Worm (Caenorhabditis elegans) whole organism, young adult: ENCODE results near the gene C32B5.18.
"Not testable (repeated sequence)": the region's sequence is repeated elsewhere in the genome, so short reads cannot be mapped to it uniquely, and the experiment has no call there.

Source experiments
- D2030.7 ChIP-seq: fragments of 200-800 bp; sonication (Bioruptor generic); IDR thresholded peaks from 2 replicates; pipeline ENCODE4 v1.3.6; 2022; ENCODE audit warnings: missing genetic modification reagents, missing genetic modification characterization, missing compliant biosample characterization
- F49E8.2 ChIP-seq: sonication (generic microtip); optimal IDR thresholded peaks from 3 replicates; lab custom pipeline; 2017; ENCODE audit warnings: missing genetic modification characterization, mild to moderate bottlenecking, missing compliant biosample characterization, antibody characterized with exemption, moderate library complexity; ENCODE audit not compliant: insufficient read depth
- F57A8.1 ChIP-seq: fragments of 200-800 bp; sonication (Bioruptor generic); optimal IDR thresholded peaks from 2 replicates; lab custom pipeline; 2018; ENCODE audit warnings: mild to moderate bottlenecking, missing genetic modification characterization, moderate library complexity, missing compliant biosample characterization
- F57C9.4 ChIP-seq: sonication (generic microtip); optimal IDR thresholded peaks from 2 replicates; lab custom pipeline; 2017; ENCODE audit warnings: mild to moderate bottlenecking, missing genetic modification characterization, missing compliant biosample characterization
- K12H6.12 ChIP-seq: fragments of 200-800 bp; sonication (Bioruptor generic); optimal IDR thresholded peaks from 2 replicates; lab custom pipeline; 2018; ENCODE audit warnings: mild to moderate bottlenecking, missing genetic modification characterization, missing compliant biosample characterization
- T26A5.8 ChIP-seq: sonication (generic microtip); optimal IDR thresholded peaks from 2 replicates; lab custom pipeline; 2016; ENCODE audit warnings: missing genetic modification characterization, missing compliant biosample characterization
- Y53F4B.3 ChIP-seq: fragments of 200-800 bp; sonication (Bioruptor generic); IDR thresholded peaks from 2 replicates; pipeline ENCODE4 v1.3.6; 2022; ENCODE audit warnings: missing genetic modification reagents, missing genetic modification characterization, missing compliant biosample characterization
- Y67H2A.10 ChIP-seq: fragments of 200-800 bp; sonication (Bioruptor generic); conservative IDR thresholded peaks from 2 replicates; pipeline ENCODE4 v1.3.6; 2022; ENCODE audit warnings: missing genetic modification reagents, missing genetic modification characterization, missing compliant biosample characterization
- akir-1 ChIP-seq: fragments of 200-800 bp; sonication (Bioruptor generic); optimal IDR thresholded peaks from 2 replicates; lab custom pipeline; 2018; ENCODE audit warnings: mild to moderate bottlenecking, missing genetic modification characterization, moderate library complexity, missing compliant biosample characterization
- aptf-2 ChIP-seq: fragments of 200-800 bp; sonication (Bioruptor generic); conservative IDR thresholded peaks from 2 replicates; pipeline ENCODE4 v1.3.6; 2022; ENCODE audit warnings: missing genetic modification reagents, missing genetic modification characterization, missing compliant biosample characterization
- attf-5 ChIP-seq: fragments of 200-800 bp; sonication (Bioruptor generic); optimal IDR thresholded peaks from 2 replicates; lab custom pipeline; 2018; ENCODE audit warnings: mild to moderate bottlenecking, missing genetic modification characterization, missing compliant biosample characterization
- ccch-3 ChIP-seq: fragments of 200-800 bp; sonication (Bioruptor generic); optimal IDR thresholded peaks from 2 replicates; lab custom pipeline; 2018; ENCODE audit warnings: mild to moderate bottlenecking, missing genetic modification characterization, missing compliant biosample characterization
- cebp-1 ChIP-seq, 2 experiments: fragments of 200-800 bp in 1 of 2; sonication (Bioruptor generic) in 1 of 2; sonication (generic microtip) in 1 of 2; IDR thresholded peaks in 1 of 2; optimal IDR thresholded peaks in 1 of 2; 2 replicates each; pipeline versions ENCODE4 v1.3.6 to Lab custom; 2017 to 2022; ENCODE audit warnings: missing compliant biosample characterization in 2 of 2, missing genetic modification characterization in 2 of 2, mild to moderate bottlenecking in 1 of 2, missing genetic modification reagents in 1 of 2, moderate library complexity in 1 of 2
- chd-7 ChIP-seq: sonication (generic microtip); optimal IDR thresholded peaks from 2 replicates; lab custom pipeline; 2016; ENCODE audit warnings: mild to moderate bottlenecking, missing genetic modification characterization, moderate library complexity, missing compliant biosample characterization
- die-1 ChIP-seq: sonication (generic microtip); optimal IDR thresholded peaks from 2 replicates; lab custom pipeline; 2016; ENCODE audit warnings: missing genotype, mild to moderate bottlenecking, missing genetic modification characterization, missing compliant biosample characterization
- egrh-3 ChIP-seq: fragments of 200-800 bp; sonication (Bioruptor generic); IDR thresholded peaks from 2 replicates; pipeline ENCODE4 v1.3.6; 2022; ENCODE audit warnings: missing genetic modification reagents, missing genetic modification characterization, missing compliant biosample characterization
- ets-4 ChIP-seq: fragments of 200-800 bp; sonication (Bioruptor generic); optimal IDR thresholded peaks from 2 replicates; lab custom pipeline; 2018; ENCODE audit warnings: mild to moderate bottlenecking, missing genetic modification characterization, missing compliant biosample characterization
- fkh-3 ChIP-seq: sonication (generic microtip); optimal IDR thresholded peaks from 2 replicates; lab custom pipeline; 2016; ENCODE audit warnings: mild to moderate bottlenecking, missing genetic modification characterization, missing compliant biosample characterization
- gei-17 ChIP-seq: fragments of 200-800 bp; sonication (Bioruptor generic); optimal IDR thresholded peaks from 2 replicates; lab custom pipeline; 2018; ENCODE audit warnings: mild to moderate bottlenecking, missing genetic modification characterization, missing compliant biosample characterization
- hmg-1.2 ChIP-seq: fragments of 200-800 bp; sonication (Bioruptor generic); IDR thresholded peaks from 2 replicates; pipeline ENCODE4 v1.3.6; 2022; ENCODE audit warnings: missing genetic modification reagents, missing genetic modification characterization, missing compliant biosample characterization
- hmg-20 ChIP-seq: fragments of 200-800 bp; sonication (Bioruptor generic); IDR thresholded peaks from 2 replicates; pipeline ENCODE4 v1.3.6; 2022; ENCODE audit warnings: missing genetic modification reagents, missing genetic modification characterization, missing compliant biosample characterization
- hrde-1 ChIP-seq: sonication (generic microtip); optimal IDR thresholded peaks from 2 replicates; lab custom pipeline; 2016; ENCODE audit warnings: missing genetic modification characterization, mild to moderate bottlenecking, missing compliant biosample characterization, moderate library complexity, missing genotype, missing genetic modification reagents, borderline replicate concordance
- hsf-1 ChIP-seq: fragments of 200-800 bp; sonication (Bioruptor generic); IDR thresholded peaks from 2 replicates; pipeline ENCODE4 v1.3.6; 2022; ENCODE audit warnings: missing genetic modification reagents, missing genetic modification characterization, missing compliant biosample characterization
- lag-1 ChIP-seq: fragments of 200-800 bp; sonication (Bioruptor generic); IDR thresholded peaks from 2 replicates; pipeline ENCODE4 v1.3.6; 2022; ENCODE audit warnings: missing genetic modification reagents, missing genetic modification characterization, missing compliant biosample characterization
- lin-40 ChIP-seq: sonication (generic microtip); optimal IDR thresholded peaks from 2 replicates; lab custom pipeline; 2016; ENCODE audit warnings: missing genetic modification characterization, mild to moderate bottlenecking, missing compliant biosample characterization, missing genotype, missing genetic modification reagents
- lin-54 ChIP-seq: fragments of 200-800 bp; sonication (Bioruptor generic); optimal IDR thresholded peaks from 2 replicates; lab custom pipeline; 2018; ENCODE audit warnings: mild to moderate bottlenecking, missing genetic modification characterization, missing compliant biosample characterization
- madf-6 ChIP-seq: fragments of 200-800 bp; sonication (Bioruptor generic); IDR thresholded peaks from 2 replicates; pipeline ENCODE4 v1.3.6; 2022; ENCODE audit warnings: missing genetic modification reagents, missing genetic modification characterization, missing compliant biosample characterization
- madf-8 ChIP-seq: fragments of 200-800 bp; sonication (Bioruptor generic); conservative IDR thresholded peaks from 2 replicates; pipeline ENCODE4 v1.3.6; 2022; ENCODE audit warnings: missing genetic modification reagents, missing genetic modification characterization, missing compliant biosample characterization
- mxl-1 ChIP-seq: sonication (generic microtip); optimal IDR thresholded peaks from 2 replicates; lab custom pipeline; 2016; ENCODE audit warnings: missing genetic modification characterization, missing compliant biosample characterization
- nhr-90 ChIP-seq: sonication (generic microtip); optimal IDR thresholded peaks from 2 replicates; lab custom pipeline; 2016; ENCODE audit warnings: missing genotype, mild to moderate bottlenecking, missing genetic modification characterization, missing compliant biosample characterization
- rec-8 ChIP-seq, 2 experiments: sonication (generic microtip); optimal IDR thresholded peaks; 2 replicates each; lab custom pipeline; 2016; ENCODE audit warnings: mild to moderate bottlenecking in 2 of 2, missing genetic modification characterization in 2 of 2, missing genetic modification reagents in 2 of 2, missing genotype in 2 of 2, missing biosample characterization in 1 of 2, missing compliant biosample characterization in 1 of 2, moderate library complexity in 1 of 2
- rpc-1 ChIP-seq, 2 experiments: fragments of 150-350 bp in 1 of 2; sonication (generic microtip) in 1 of 2; optimal IDR thresholded peaks; 2 replicates each; lab custom pipeline; 2014 to 2018; ENCODE audit warnings: missing biosample characterization in 1 of 2, missing genetic modification characterization in 1 of 2, missing genetic modification reagents in 1 of 2, missing genotype in 1 of 2
- sea-2 ChIP-seq: fragments of 200-800 bp; sonication (Bioruptor generic); IDR thresholded peaks from 2 replicates; pipeline ENCODE4 v1.3.6; 2022; ENCODE audit warnings: missing genetic modification characterization, missing compliant biosample characterization
- snpc-3.4 ChIP-seq: sonication (generic microtip); optimal IDR thresholded peaks from 2 replicates; lab custom pipeline; 2017; ENCODE audit warnings: missing genetic modification characterization, mild to moderate bottlenecking, missing compliant biosample characterization, antibody characterized with exemption, moderate library complexity, missing genotype, missing genetic modification reagents
- tlf-1 ChIP-seq: fragments of 200-800 bp; sonication (Bioruptor generic); optimal IDR thresholded peaks from 2 replicates; lab custom pipeline; 2018; ENCODE audit warnings: mild to moderate bottlenecking, missing genetic modification characterization, missing compliant biosample characterization
- unc-130 ChIP-seq: sonication (generic microtip); optimal IDR thresholded peaks from 2 replicates; lab custom pipeline; 2016; ENCODE audit warnings: missing genetic modification reagents, missing genetic modification characterization, missing compliant biosample characterization
- ztf-18 ChIP-seq: sonication (generic microtip); optimal IDR thresholded peaks from 2 replicates; lab custom pipeline; 2016; ENCODE audit warnings: missing genotype, mild to moderate bottlenecking, missing genetic modification characterization, missing compliant biosample characterization
- ztf-26 ChIP-seq: sonication (generic microtip); optimal IDR thresholded peaks from 2 replicates; lab custom pipeline; 2017; ENCODE audit warnings: missing genetic modification characterization, missing compliant biosample characterization
- ztf-28 ChIP-seq: fragments of 200-800 bp; sonication (Bioruptor generic); IDR thresholded peaks from 2 replicates; pipeline ENCODE4 v1.3.6; 2022; ENCODE audit warnings: missing genetic modification reagents, missing genetic modification characterization, missing compliant biosample characterization

C32B5.18 gene

ce11 chrII:982842-983241 lies 22.5 kb downstream of the C32B5.18 start, which contains the start of gene srh-274:
srh-274 (plus strand) TSS chrII:983142.
- TF ChIP-seq ccch-3 (GFP tag; lab: Kevin White, UChicago) = no peak
- no peak for TF ChIP-seq madf-8 (GFP tag; lab: Robert Waterston, UW)
- TF ChIP-seq die-1 (tag; lab: Kevin White, UChicago) = no peak

DNA sequence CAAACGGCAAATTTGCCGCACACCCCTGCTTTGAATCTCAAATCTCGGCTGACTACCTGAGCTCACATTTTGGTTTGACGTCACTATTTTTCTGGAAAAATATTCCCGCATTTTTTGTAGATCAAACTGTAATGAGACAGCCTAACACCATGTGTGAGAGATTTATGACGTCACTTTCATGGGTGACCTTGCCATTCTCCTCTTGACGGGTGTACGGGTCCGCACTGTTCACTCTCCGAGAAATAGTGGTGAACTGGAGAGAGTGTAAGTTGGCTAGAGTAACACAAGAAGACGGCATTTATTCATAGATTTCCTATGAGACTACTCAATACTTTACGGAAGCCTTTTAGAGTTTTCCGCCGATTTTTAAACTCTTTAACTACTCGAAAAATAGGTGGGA lies 25.4 kb downstream of the C32B5.18 start, which contains the start of gene fbxc-40:
Gene fbxc-40 (plus strand): TSS at position 301 of the 400 bp plus-strand sequence.
- TF ChIP-seq madf-6; mxl-1; K12H6.12 (tag; lab: Kevin White, UChicago): not testable (repeated sequence)

- no peak for TF ChIP-seq ztf-26 (tag; lab: Kevin White, UChicago)
- TF ChIP-seq akir-1 (GFP tag; lab: Kevin White, UChicago) = no peak
- TF ChIP-seq F57C9.4 (tag; lab: Kevin White, UChicago) = no peak
- TF ChIP-seq aptf-2 = no peak
- no peak for TF ChIP-seq K12H6.12 (tag; lab: Kevin White, UChicago)
- no peak for TF ChIP-seq F49E8.2 (tag; lab: Kevin White, UChicago)
- TF ChIP-seq ets-4 = no peak
- TF ChIP-seq fkh-3 (tag; lab: Kevin White, UChicago) = no peak
- TF ChIP-seq hrde-1 (tag; lab: Kevin White, UChicago) = no peak
- no peak for TF ChIP-seq hsf-1 (GFP tag; lab: Robert Waterston, UW)
- TF ChIP-seq hmg-1.2 (GFP tag; lab: Robert Waterston, UW) = no peak
- TF ChIP-seq unc-130 = no peak
- no peak for TF ChIP-seq ztf-28
- no peak for TF ChIP-seq ztf-18 (tag; lab: Kevin White, UChicago)
- no peak for TF ChIP-seq egrh-3 (GFP tag; lab: Robert Waterston, UW)
- no peak for TF ChIP-seq cebp-1 (GFP tag; IDR thresholded peaks at IDR 0.05; lab: Robert Waterston, UW)
- no peak for TF ChIP-seq cebp-1 (tag; optimal IDR thresholded peaks at IDR 0.05; lab: Kevin White, UChicago)
- no peak for TF ChIP-seq D2030.7 (GFP tag; lab: Robert Waterston, UW)
- no peak for TF ChIP-seq attf-5 (GFP tag; lab: Kevin White, UChicago)
- no peak for TF ChIP-seq Y67H2A.10 (GFP tag; lab: Robert Waterston, UW)
- TF ChIP-seq rpc-1 (optimal IDR thresholded peaks at IDR 0.05; lab: Kevin White, UChicago) = no peak
- TF ChIP-seq rpc-1 (tag; optimal IDR thresholded peaks at IDR 0.05; lab: Kevin White, UChicago) = no peak
Observed at ce11 chrII:988437-988836, 28.1 kb downstream of the C32B5.18 start, which contains the start of gene fbxc-39. fbxc-39 (plus strand) TSS chrII:988737.

- TF ChIP-seq lag-1 (GFP tag; lab: Robert Waterston, UW) (no peak), nhr-90 (tag; lab: Kevin White, UChicago) (no peak), lin-40 (tag; lab: Kevin White, UChicago) (no peak), T26A5.8 (tag; lab: Kevin White, UChicago) (no peak), mxl-1 (no peak), gei-17 (GFP tag; lab: Kevin White, UChicago) (no peak), tlf-1 (no peak), chd-7 (tag; lab: Kevin White, UChicago) (no peak), hmg-20 (GFP tag; lab: Robert Waterston, UW) (no peak), F49E8.2 (tag; lab: Kevin White, UChicago) (no peak), lin-54 (GFP tag; lab: Kevin White, UChicago) (no peak), sea-2 (GFP tag; lab: Robert Waterston, UW) (no peak), ztf-18 (tag; lab: Kevin White, UChicago) (no peak), rec-8 (tag; optimal IDR thresholded peaks at IDR 0.05; lab: Kevin White, UChicago) (no peak), snpc-3.4 (no peak), F57A8.1 (GFP tag; lab: Kevin White, UChicago) (no peak), Y53F4B.3 (no peak)
Observed at ce11 chrII:991300-991699, 31.0 kb downstream of the C32B5.18 start, which contains the start of gene fbxc-42. fbxc-42 (plus strand) TSS chrII:991600.
